Worm (Caenorhabditis elegans) whole organism, L2 larva: Measurements from ENCODE around the gene des-2.

ENCODE experiments used
- F13H6.1 ChIP-seq: sonication (generic microtip); optimal IDR thresholded peaks from 2 replicates; lab custom pipeline; 2016; ENCODE audit warnings: missing genetic modification characterization, missing compliant biosample characterization
- R02D3.7 ChIP-seq: fragments of 150-350 bp; optimal IDR thresholded peaks from 2 replicates; lab custom pipeline; 2014; ENCODE audit warnings: missing biosample characterization, missing genetic modification characterization
- Y55F3AM.14 ChIP-seq: fragments of 200-800 bp; sonication (Bioruptor generic); optimal IDR thresholded peaks from 2 replicates; lab custom pipeline; 2018; ENCODE audit warnings: mild to moderate bottlenecking, missing genetic modification characterization, missing compliant biosample characterization
- ZK546.5 ChIP-seq: sonication (generic microtip); optimal IDR thresholded peaks from 2 replicates; lab custom pipeline; 2017; ENCODE audit warnings: missing biosample characterization, missing genetic modification characterization
- alr-1 ChIP-seq: fragments of 150-350 bp; optimal IDR thresholded peaks from 2 replicates; lab custom pipeline; 2014; ENCODE audit warnings: missing biosample characterization, missing genetic modification characterization
- aly-2 ChIP-seq: fragments of 150-350 bp; optimal IDR thresholded peaks from 2 replicates; lab custom pipeline; 2014; ENCODE audit warnings: missing biosample characterization, missing genetic modification characterization
- ama-1 ChIP-seq: fragments of 150-350 bp; optimal IDR thresholded peaks from 2 replicates; lab custom pipeline; 2018; ENCODE audit warnings: inconsistent platforms
- blmp-1 ChIP-seq: sonication (generic microtip); optimal IDR thresholded peaks from 2 replicates; lab custom pipeline; 2017; ENCODE audit warnings: missing genetic modification characterization, mild to moderate bottlenecking, missing compliant biosample characterization, antibody characterized with exemption, moderate library complexity; ENCODE audit not compliant: insufficient read depth
- ceh-16 ChIP-seq: fragments of 150-350 bp; optimal IDR thresholded peaks from 2 replicates; lab custom pipeline; 2014; ENCODE audit warnings: missing biosample characterization, missing genetic modification characterization
- ceh-82 ChIP-seq: fragments of 150-350 bp; optimal IDR thresholded peaks from 2 replicates; lab custom pipeline; 2014; ENCODE audit warnings: missing biosample characterization, missing genetic modification characterization
- crh-2 ChIP-seq: sonication (generic microtip); optimal IDR thresholded peaks from 2 replicates; lab custom pipeline; 2017; ENCODE audit warnings: missing biosample characterization, missing genetic modification characterization
- dmd-4 ChIP-seq: sonication (generic microtip); optimal IDR thresholded peaks from 2 replicates; lab custom pipeline; 2017; ENCODE audit warnings: missing biosample characterization, missing genetic modification characterization
- egl-27 ChIP-seq: sonication (generic microtip); optimal IDR thresholded peaks from 3 replicates; lab custom pipeline; 2017; ENCODE audit warnings: missing biosample characterization, missing genetic modification reagents, missing genetic modification characterization
- elt-1 ChIP-seq: fragments of 150-350 bp; optimal IDR thresholded peaks from 2 replicates; lab custom pipeline; 2014; ENCODE audit warnings: missing biosample characterization, missing genetic modification characterization
- elt-3 ChIP-seq: sonication (generic microtip); optimal IDR thresholded peaks from 2 replicates; lab custom pipeline; 2017; ENCODE audit warnings: missing biosample characterization, missing genetic modification characterization
- fos-1 ChIP-seq: fragments of 150-350 bp; optimal IDR thresholded peaks from 2 replicates; lab custom pipeline; 2014; ENCODE audit warnings: missing biosample characterization, missing genetic modification characterization
- gmeb-1 ChIP-seq: fragments of 150-350 bp; optimal IDR thresholded peaks from 2 replicates; lab custom pipeline; 2014; ENCODE audit warnings: missing biosample characterization, missing genetic modification characterization
- lin-11 ChIP-seq: fragments of 150-350 bp; sonication (generic microtip); optimal IDR thresholded peaks from 2 replicates; lab custom pipeline; 2014; ENCODE audit warnings: missing biosample characterization, missing genetic modification characterization, inconsistent platforms, mixed read lengths
- lin-13 ChIP-seq: fragments of 150-350 bp; optimal IDR thresholded peaks from 2 replicates; lab custom pipeline; 2014; ENCODE audit warnings: missing biosample characterization, missing genetic modification reagents, missing genetic modification characterization
- lin-39 ChIP-seq: fragments of 150-350 bp; optimal IDR thresholded peaks from 2 replicates; lab custom pipeline; 2014; ENCODE audit warnings: missing biosample characterization, missing genetic modification reagents, missing genetic modification characterization
- lsy-2 ChIP-seq, 2 experiments: fragments of 150-350 bp in 1 of 2; sonication (generic microtip) in 1 of 2; optimal IDR thresholded peaks; 2 replicates each; lab custom pipeline; 2014 to 2017; ENCODE audit warnings: missing biosample characterization in 2 of 2, missing genetic modification characterization in 2 of 2
- mab-5 ChIP-seq: fragments of 150-350 bp; optimal IDR thresholded peaks from 2 replicates; lab custom pipeline; 2014; ENCODE audit warnings: missing biosample characterization, missing genetic modification characterization
- mbf-1 ChIP-seq: sonication (generic microtip); optimal IDR thresholded peaks from 2 replicates; lab custom pipeline; 2017; ENCODE audit warnings: missing biosample characterization, missing genetic modification characterization
- mdl-1 ChIP-seq, 2 experiments: fragments of 150-350 bp in 1 of 2; sonication (generic microtip) in 1 of 2; optimal IDR thresholded peaks; 2 replicates each; lab custom pipeline; 2017; ENCODE audit warnings: missing biosample characterization in 2 of 2, missing genetic modification characterization in 2 of 2
- nhr-11 ChIP-seq: fragments of 150-350 bp; optimal IDR thresholded peaks from 2 replicates; lab custom pipeline; 2014; ENCODE audit warnings: missing biosample characterization, missing genetic modification characterization
- nhr-12 ChIP-seq: fragments of 150-350 bp; optimal IDR thresholded peaks from 2 replicates; lab custom pipeline; 2014; ENCODE audit warnings: missing biosample characterization, missing genetic modification characterization
- nhr-129 ChIP-seq: fragments of 150-350 bp; optimal IDR thresholded peaks from 2 replicates; lab custom pipeline; 2014; ENCODE audit warnings: missing biosample characterization, missing genetic modification characterization
- nhr-21 ChIP-seq: fragments of 150-350 bp; optimal IDR thresholded peaks from 2 replicates; lab custom pipeline; 2014; ENCODE audit warnings: missing biosample characterization, missing genetic modification characterization
- nhr-23 ChIP-seq: fragments of 150-350 bp; optimal IDR thresholded peaks from 2 replicates; lab custom pipeline; 2014; ENCODE audit warnings: missing biosample characterization, missing genetic modification reagents, missing genetic modification characterization
- nhr-237 ChIP-seq: fragments of 150-350 bp; optimal IDR thresholded peaks from 2 replicates; lab custom pipeline; 2014; ENCODE audit warnings: missing biosample characterization, missing genetic modification characterization
- nhr-25 ChIP-seq: fragments of 150-350 bp; sonication (generic microtip); optimal IDR thresholded peaks from 3 replicates; lab custom pipeline; 2014; ENCODE audit warnings: missing biosample characterization, missing genetic modification characterization
- nhr-6 ChIP-seq: fragments of 150-350 bp; optimal IDR thresholded peaks from 2 replicates; lab custom pipeline; 2014; ENCODE audit warnings: missing biosample characterization, missing genetic modification characterization
- nhr-77 ChIP-seq: fragments of 150-350 bp; optimal IDR thresholded peaks from 2 replicates; lab custom pipeline; 2014; ENCODE audit warnings: missing biosample characterization, missing genetic modification characterization
- peb-1 ChIP-seq: fragments of 150-350 bp; optimal IDR thresholded peaks from 2 replicates; lab custom pipeline; 2014; ENCODE audit warnings: missing biosample characterization, missing genetic modification characterization
- sem-4 ChIP-seq: fragments of 150-350 bp; optimal IDR thresholded peaks from 2 replicates; lab custom pipeline; 2014; ENCODE audit warnings: missing biosample characterization, missing genetic modification reagents, missing genetic modification characterization
- skn-1 ChIP-seq: sonication (generic microtip); optimal IDR thresholded peaks from 2 replicates; lab custom pipeline; 2017; ENCODE audit warnings: missing biosample characterization, missing genetic modification characterization
- sma-3 ChIP-seq: sonication (generic microtip); optimal IDR thresholded peaks from 2 replicates; lab custom pipeline; 2016; ENCODE audit warnings: missing genetic modification reagents, missing genetic modification characterization, missing compliant biosample characterization
- sma-9 ChIP-seq, 2 experiments: fragments of 150-350 bp in 1 of 2; sonication (generic microtip) in 1 of 2; optimal IDR thresholded peaks; 2 replicates each; lab custom pipeline; 2014 to 2016; ENCODE audit warnings: missing genetic modification characterization in 2 of 2, mild to moderate bottlenecking in 1 of 2, missing biosample characterization in 1 of 2, missing compliant biosample characterization in 1 of 2, missing genetic modification reagents in 1 of 2, moderate library complexity in 1 of 2
- snpc-4 ChIP-seq: fragments of 150-350 bp; optimal IDR thresholded peaks from 2 replicates; lab custom pipeline; 2014; ENCODE audit warnings: missing biosample characterization, missing genetic modification characterization
- unc-39 ChIP-seq: fragments of 150-350 bp; optimal IDR thresholded peaks from 2 replicates; lab custom pipeline; 2014; ENCODE audit warnings: missing biosample characterization, missing genetic modification characterization
- unc-55 ChIP-seq: fragments of 150-350 bp; sonication (generic microtip); optimal IDR thresholded peaks from 3 replicates; lab custom pipeline; 2014; ENCODE audit warnings: missing biosample characterization, missing genetic modification reagents, missing genetic modification characterization
- unc-62 ChIP-seq: fragments of 150-350 bp; optimal IDR thresholded peaks from 2 replicates; lab custom pipeline; 2014; ENCODE audit warnings: missing biosample characterization, missing genetic modification reagents, missing genetic modification characterization
- zag-1 ChIP-seq: fragments of 150-350 bp; optimal IDR thresholded peaks from 2 replicates; lab custom pipeline; 2014; ENCODE audit warnings: missing biosample characterization, missing genetic modification characterization
- ztf-1 ChIP-seq: fragments of 200-800 bp; sonication (Bioruptor generic); conservative IDR thresholded peaks from 2 replicates; pipeline ENCODE4 v1.3.6; 2022; ENCODE audit warnings: missing genetic modification characterization, missing compliant biosample characterization
- ztf-11 ChIP-seq: sonication (generic microtip); optimal IDR thresholded peaks from 2 replicates; lab custom pipeline; 2017; ENCODE audit warnings: missing biosample characterization, missing genetic modification characterization
- ztf-4 ChIP-seq: fragments of 150-350 bp; optimal IDR thresholded peaks from 2 replicates; lab custom pipeline; 2014; ENCODE audit warnings: missing biosample characterization, missing genetic modification characterization

des-2 gene

ce11 chrV:11383032-11383431, 38.5 kb downstream of the des-2 start, which contains the start of gene F55C10.5:
F55C10.5 (plus strand) TSS chrV:11383105.
- TF ChIP-seq zag-1 (tag; lab: Kevin White, UChicago), result no peak
- TF ChIP-seq sma-3, result no peak
- no peak for TF ChIP-seq ztf-1 (GFP tag; lab: Robert Waterston, UW)
- TF ChIP-seq lin-11 (tag; lab: Kevin White, UChicago), result no peak
- no peak for TF ChIP-seq peb-1 (tag; lab: Kevin White, UChicago)
- no peak for TF ChIP-seq crh-2 (tag; lab: Kevin White, UChicago)

DNA sequence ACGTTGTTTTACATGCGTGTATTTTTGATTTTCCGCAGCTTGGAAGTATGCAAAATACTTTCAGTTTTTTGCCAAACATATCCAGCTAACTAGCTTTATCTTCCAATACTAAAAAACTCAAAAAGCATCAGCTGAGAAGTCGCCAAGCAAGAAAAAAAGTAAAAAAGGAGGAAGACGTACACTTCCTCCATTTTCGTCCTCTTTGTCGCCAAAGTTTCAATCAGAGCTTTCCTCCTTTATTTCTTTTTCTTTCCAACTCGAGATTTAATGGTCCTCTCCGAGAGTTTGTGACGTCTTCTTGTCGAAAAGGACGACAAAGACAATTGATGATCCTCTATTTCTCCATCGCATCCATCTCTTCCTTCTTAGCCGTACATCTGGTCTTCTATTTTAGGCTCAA, 40.9 kb downstream of the des-2 start:
- TF ChIP-seq lin-11 (tag; lab: Kevin White, UChicago) (no peak), sma-9 (GFP tag; optimal IDR thresholded peaks at IDR 0.05; lab: Kevin White, UChicago) (peak; percentile 16), sma-9 (tag; optimal IDR thresholded peaks at IDR 0.05; lab: Kevin White, UChicago) (no peak)

DNA sequence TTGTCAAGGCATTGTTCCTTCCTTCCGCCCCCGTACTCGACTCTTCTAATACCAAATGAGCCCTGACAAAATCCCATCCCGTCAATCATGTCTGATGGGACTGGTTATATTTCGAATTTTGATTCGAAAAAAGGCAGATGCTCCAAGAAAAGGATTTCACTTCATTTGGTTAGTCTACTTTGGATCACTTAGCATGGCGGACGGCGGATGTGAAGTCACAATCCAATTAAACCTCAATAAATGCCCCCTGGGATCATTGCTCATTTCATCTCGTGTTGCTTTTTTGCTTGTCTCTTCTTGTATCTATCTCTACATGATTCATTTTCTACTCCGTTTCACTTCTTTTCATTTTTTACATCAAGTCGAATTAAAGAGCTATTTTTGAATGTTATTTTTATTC, 42.2 kb downstream of the des-2 start:
- no peak for TF ChIP-seq peb-1 (tag; lab: Kevin White, UChicago)

DNA sequence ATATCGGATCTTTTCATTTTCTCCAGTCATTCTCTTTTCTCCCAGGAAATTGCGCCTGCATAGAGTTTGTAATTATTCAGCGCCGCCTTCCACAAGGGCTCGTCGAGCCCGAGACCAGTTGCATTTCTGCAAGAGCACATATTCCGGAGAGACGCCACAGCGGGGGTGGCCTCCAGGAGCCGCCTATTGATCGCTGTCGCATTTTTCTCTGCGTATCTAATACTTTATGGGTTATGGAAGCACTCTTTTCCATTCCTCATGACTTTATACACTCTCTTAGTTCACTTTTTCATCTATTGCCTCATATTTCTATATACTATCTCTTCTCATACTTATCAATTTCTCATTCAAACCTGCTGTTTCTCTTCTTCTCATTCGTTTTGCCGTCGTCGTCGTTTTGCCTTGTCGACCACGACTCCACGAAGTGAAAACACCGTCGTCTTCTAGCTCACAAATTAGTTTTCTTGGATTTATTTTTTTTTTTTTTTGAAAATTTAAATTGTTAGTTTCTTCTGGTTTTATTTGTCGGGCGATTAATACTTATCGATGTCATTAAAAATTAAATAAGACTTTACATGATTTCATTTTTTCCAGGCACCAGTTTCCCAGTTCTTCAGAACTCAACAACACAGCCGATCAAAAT, 46.2 kb downstream of the des-2 start, which contains the start of gene cnb-1:
TSS of gene cnb-1 (plus strand) at position 593 of the 643 bp plus-strand sequence.
- TF ChIP-seq ztf-1 (GFP tag; lab: Robert Waterston, UW) (no peak), mdl-1 (tag; optimal IDR thresholded peaks at IDR 0.05; lab: Kevin White, UChicago) (no peak), unc-39 (tag; lab: Kevin White, UChicago) (no peak), nhr-129 (tag; lab: Kevin White, UChicago) (peak; percentile 53), alr-1 (tag; lab: Kevin White, UChicago) (no peak), ztf-4 (peak; percentile 33), nhr-6 (tag; lab: Kevin White, UChicago) (peak; percentile 26), unc-55 (GFP tag; lab: Kevin White, UChicago) (peak; percentile 87), egl-27 (tag; lab: Kevin White, UChicago) (peak; percentile 17), peb-1 (tag; lab: Kevin White, UChicago) (no peak), snpc-4 (tag; lab: Kevin White, UChicago) (peak; percentile 40), ZK546.5 (tag; lab: Kevin White, UChicago) (no peak), aly-2 (no peak), nhr-237 (tag; lab: Kevin White, UChicago) (no peak), fos-1 (tag; lab: Kevin White, UChicago) (peak; percentile 39), gmeb-1 (tag; lab: Kevin White, UChicago) (peak; percentile 57), unc-62 (GFP tag; lab: Kevin White, UChicago) (no peak), R02D3.7 (no peak), sma-3 (no peak), elt-1 (tag; lab: Kevin White, UChicago) (no peak), dmd-4 (tag; lab: Kevin White, UChicago) (no peak), nhr-12 (tag; lab: Kevin White, UChicago) (no peak), mbf-1 (tag; lab: Kevin White, UChicago) (no peak), crh-2 (tag; lab: Kevin White, UChicago) (peak; percentile 80), ceh-16 (tag; lab: Kevin White, UChicago) (no peak), nhr-25 (tag; lab: Kevin White, UChicago) (no peak), Y55F3AM.14 (GFP tag; lab: Kevin White, UChicago) (no peak), lin-39 (tag; lab: Kevin White, UChicago) (no peak), elt-3 (tag; lab: Kevin White, UChicago) (no peak), nhr-21 (tag; lab: Kevin White, UChicago) (peak; percentile 45), ama-1 (lab: Kevin White, UChicago) (no peak), ztf-11 (no peak), nhr-11 (no peak), sma-9 (GFP tag; optimal IDR thresholded peaks at IDR 0.05; lab: Kevin White, UChicago) (peak; percentile 78), sma-9 (tag; optimal IDR thresholded peaks at IDR 0.05; lab: Kevin White, UChicago) (no peak), lin-13 (GFP tag; lab: Kevin White, UChicago) (no peak), lin-11 (tag; lab: Kevin White, UChicago) (peak; percentile 82), F13H6.1 (tag; lab: Kevin White, UChicago) (peak; percentile 79), zag-1 (tag; lab: Kevin White, UChicago) (peak; percentile 68), blmp-1 (tag; lab: Kevin White, UChicago) (no peak), skn-1 (tag; lab: Kevin White, UChicago) (no peak), ceh-82 (no peak), nhr-77 (tag; lab: Kevin White, UChicago) (no peak), nhr-23 (tag; lab: Kevin White, UChicago) (no peak), sem-4 (tag; lab: Kevin White, UChicago) (peak; percentile 43), mab-5 (tag; lab: Kevin White, UChicago) (peak; percentile 53), lsy-2 (tag; optimal IDR thresholded peaks at IDR 0.05; lab: Kevin White, UChicago) (peak; percentile 13 to 79)
